Worm (Caenorhabditis elegans) whole organism, L3 larva: ENCODE results near the gene F41E6.7.

Source experiments
- R02D3.7 ChIP-seq: fragments of 150-350 bp; optimal IDR thresholded peaks from 2 replicates; lab custom pipeline; 2014; ENCODE audit warnings: missing biosample characterization, missing genetic modification characterization
- ZK546.5 ChIP-seq: sonication (generic microtip); optimal IDR thresholded peaks from 2 replicates; lab custom pipeline; 2017; ENCODE audit warnings: missing biosample characterization, missing genetic modification characterization
- ama-1 ChIP-seq: fragments of 150-350 bp; optimal IDR thresholded peaks from 2 replicates; lab custom pipeline; 2018
- ceh-16 ChIP-seq: sonication (generic microtip); optimal IDR thresholded peaks from 2 replicates; lab custom pipeline; 2017; ENCODE audit warnings: missing biosample characterization, missing genetic modification characterization
- ceh-28 ChIP-seq: fragments of 150-350 bp; optimal IDR thresholded peaks from 2 replicates; lab custom pipeline; 2014; ENCODE audit warnings: missing biosample characterization, missing genetic modification reagents, missing genetic modification characterization
- ceh-82 ChIP-seq: fragments of 150-350 bp; optimal IDR thresholded peaks from 2 replicates; lab custom pipeline; 2014; ENCODE audit warnings: missing biosample characterization, missing genetic modification characterization
- ceh-9 ChIP-seq: sonication (generic microtip); optimal IDR thresholded peaks from 2 replicates; lab custom pipeline; 2018; ENCODE audit warnings: missing biosample characterization, missing genetic modification characterization
- daf-12 ChIP-seq: fragments of 150-350 bp; optimal IDR thresholded peaks from 2 replicates; lab custom pipeline; 2014; ENCODE audit warnings: missing biosample characterization, missing genetic modification reagents, missing genetic modification characterization
- egl-5 ChIP-seq: fragments of 150-350 bp; optimal IDR thresholded peaks from 2 replicates; lab custom pipeline; 2017; ENCODE audit warnings: missing biosample characterization, missing genetic modification reagents, missing genetic modification characterization, inconsistent platforms
- elt-1 ChIP-seq: fragments of 150-350 bp; optimal IDR thresholded peaks from 2 replicates; lab custom pipeline; 2014; ENCODE audit warnings: missing biosample characterization, missing genetic modification characterization
- elt-2 ChIP-seq: sonication (generic microtip); optimal IDR thresholded peaks from 2 replicates; lab custom pipeline; 2016; ENCODE audit warnings: missing genetic modification reagents, mild to moderate bottlenecking, missing genetic modification characterization, missing compliant biosample characterization
- elt-3 ChIP-seq, 3 experiments: fragments of 150-350 bp in 1 of 3; sonication (generic microtip) in 2 of 3; optimal IDR thresholded peaks; 2 replicates in 2 of 3; 4 replicates in 1 of 3; lab custom pipeline; 2014 to 2017; ENCODE audit warnings: missing biosample characterization in 3 of 3, missing genetic modification characterization in 3 of 3
- eor-1 ChIP-seq, 2 experiments: fragments of 150-350 bp; optimal IDR thresholded peaks; 2 replicates each; lab custom pipeline; 2014 to 2018; ENCODE audit warnings: missing biosample characterization in 2 of 2, missing genetic modification characterization in 2 of 2
- fkh-2 ChIP-seq: fragments of 150-350 bp; optimal IDR thresholded peaks from 2 replicates; lab custom pipeline; 2014; ENCODE audit warnings: missing biosample characterization, missing genetic modification reagents, missing genetic modification characterization
- fos-1 ChIP-seq: fragments of 150-350 bp; optimal IDR thresholded peaks from 2 replicates; lab custom pipeline; 2014; ENCODE audit warnings: missing biosample characterization, missing genetic modification characterization
- hmg-11 ChIP-seq: sonication (generic microtip); optimal IDR thresholded peaks from 2 replicates; lab custom pipeline; 2016; ENCODE audit warnings: missing genetic modification characterization, missing compliant biosample characterization
- jun-1 ChIP-seq: fragments of 150-350 bp; optimal IDR thresholded peaks from 2 replicates; lab custom pipeline; 2014; ENCODE audit warnings: missing biosample characterization, missing genetic modification reagents, missing genetic modification characterization
- lin-15B ChIP-seq: fragments of 150-350 bp; optimal IDR thresholded peaks from 2 replicates; lab custom pipeline; 2014; ENCODE audit warnings: missing biosample characterization, missing genetic modification characterization
- lin-39 ChIP-seq: fragments of 150-350 bp; optimal IDR thresholded peaks from 2 replicates; lab custom pipeline; 2018; ENCODE audit warnings: missing biosample characterization, missing genetic modification reagents, missing genetic modification characterization
- lsy-12 ChIP-seq: sonication (generic microtip); optimal IDR thresholded peaks from 2 replicates; lab custom pipeline; 2016; ENCODE audit warnings: mild to moderate bottlenecking, missing genetic modification characterization, missing compliant biosample characterization
- mml-1 ChIP-seq: fragments of 150-350 bp; sonication (generic microtip); optimal IDR thresholded peaks from 3 replicates; lab custom pipeline; 2014; ENCODE audit warnings: missing biosample characterization, missing genetic modification characterization
- nfya-1 ChIP-seq: sonication (generic microtip); optimal IDR thresholded peaks from 2 replicates; lab custom pipeline; 2017; ENCODE audit warnings: missing genetic modification characterization, mild to moderate bottlenecking, missing compliant biosample characterization, antibody characterized with exemption, moderate library complexity; ENCODE audit not compliant: insufficient read depth
- nhr-11 ChIP-seq: fragments of 150-350 bp; optimal IDR thresholded peaks from 2 replicates; lab custom pipeline; 2014; ENCODE audit warnings: missing biosample characterization, missing genetic modification characterization
- nhr-12 ChIP-seq: fragments of 150-350 bp; optimal IDR thresholded peaks from 2 replicates; lab custom pipeline; 2014; ENCODE audit warnings: missing biosample characterization, missing genetic modification characterization
- nhr-23 ChIP-seq: fragments of 150-350 bp; optimal IDR thresholded peaks from 2 replicates; lab custom pipeline; 2014; ENCODE audit warnings: missing biosample characterization, missing genetic modification reagents, missing genetic modification characterization
- nhr-237 ChIP-seq: fragments of 150-350 bp; optimal IDR thresholded peaks from 2 replicates; lab custom pipeline; 2014; ENCODE audit warnings: missing biosample characterization, missing genetic modification characterization
- nhr-25 ChIP-seq: sonication (generic microtip); optimal IDR thresholded peaks from 2 replicates; lab custom pipeline; 2017; ENCODE audit warnings: missing biosample characterization, missing genetic modification characterization
- nhr-28 ChIP-seq: fragments of 150-350 bp; optimal IDR thresholded peaks from 2 replicates; lab custom pipeline; 2014; ENCODE audit warnings: missing biosample characterization, missing genetic modification characterization
- nhr-43 ChIP-seq: sonication (generic microtip); optimal IDR thresholded peaks from 2 replicates; lab custom pipeline; 2016; ENCODE audit warnings: mild to moderate bottlenecking, missing genetic modification characterization, missing compliant biosample characterization; ENCODE audit not compliant: poor library complexity, severe bottlenecking
- nhr-67 ChIP-seq: fragments of 150-350 bp; optimal IDR thresholded peaks from 2 replicates; lab custom pipeline; 2014; ENCODE audit warnings: missing biosample characterization, missing genetic modification characterization
- nhr-76 ChIP-seq: fragments of 150-350 bp; sonication (generic microtip); optimal IDR thresholded peaks from 5 replicates; lab custom pipeline; 2014; ENCODE audit warnings: missing biosample characterization, missing genetic modification characterization
- nhr-77 ChIP-seq: fragments of 150-350 bp; optimal IDR thresholded peaks from 2 replicates; lab custom pipeline; 2014; ENCODE audit warnings: missing biosample characterization, missing genetic modification characterization
- pha-4 ChIP-seq: fragments of 150-350 bp; optimal IDR thresholded peaks from 2 replicates; lab custom pipeline; 2014; ENCODE audit warnings: missing biosample characterization, missing genetic modification reagents, missing genetic modification characterization
- sea-2 ChIP-seq: fragments of 150-350 bp; sonication (generic microtip); optimal IDR thresholded peaks from 4 replicates; lab custom pipeline; 2014; ENCODE audit warnings: missing biosample characterization, missing genetic modification reagents, missing genetic modification characterization
- snpc-4 ChIP-seq: fragments of 150-350 bp; optimal IDR thresholded peaks from 2 replicates; lab custom pipeline; 2014; ENCODE audit warnings: missing biosample characterization, missing genetic modification characterization
- tbx-2 ChIP-seq: sonication (generic microtip); optimal IDR thresholded peaks from 2 replicates; lab custom pipeline; 2016; ENCODE audit warnings: mild to moderate bottlenecking, missing genetic modification characterization, missing compliant biosample characterization
- unc-39 ChIP-seq: sonication (generic microtip); optimal IDR thresholded peaks from 4 replicates; lab custom pipeline; 2017; ENCODE audit warnings: missing biosample characterization, missing genetic modification characterization
- unc-62 ChIP-seq: fragments of 150-350 bp; sonication (generic microtip); optimal IDR thresholded peaks from 4 replicates; lab custom pipeline; 2014; ENCODE audit warnings: missing biosample characterization, missing genetic modification reagents, missing genetic modification characterization
- zag-1 ChIP-seq: fragments of 150-350 bp; optimal IDR thresholded peaks from 2 replicates; lab custom pipeline; 2014; ENCODE audit warnings: missing biosample characterization, missing genetic modification characterization
- ztf-4 ChIP-seq: fragments of 150-350 bp; optimal IDR thresholded peaks from 2 replicates; lab custom pipeline; 2014; ENCODE audit warnings: missing biosample characterization, missing genetic modification characterization

The F41E6.7 gene

ce11 chrV:8569172-8569571 is 29.9 kb downstream of the F41E6.7 start:
- no peak for TF ChIP-seq unc-62 (GFP tag; lab: Kevin White, UChicago)
- no peak for TF ChIP-seq nhr-23 (tag; lab: Kevin White, UChicago)

ce11 chrV:8565075-8565474 is 34.0 kb downstream of the F41E6.7 start, which contains the start of gene F25G6.8:
Gene F25G6.8 (minus strand): TSS chrV:8565175.
- no peak for TF ChIP-seq nhr-43 (tag; lab: Kevin White, UChicago)
- TF ChIP-seq elt-1 (tag; lab: Kevin White, UChicago), result no peak
- no peak for TF ChIP-seq nhr-76 (tag; lab: Kevin White, UChicago)
- no peak for TF ChIP-seq ceh-9
- TF ChIP-seq nhr-25 (tag; lab: Kevin White, UChicago), result no peak
- TF ChIP-seq nhr-11 (tag; lab: Kevin White, UChicago), result no peak
- TF ChIP-seq ZK546.5, result no peak
- no peak for TF ChIP-seq ama-1 (lab: Kevin White, UChicago)
- no peak for TF ChIP-seq lin-15B (tag; lab: Kevin White, UChicago)
- TF ChIP-seq hmg-11 (tag; lab: Kevin White, UChicago), result no peak

ce11 chrV:8560916-8561315 is 38.2 kb downstream of the F41E6.7 start, which contains the start of gene acr-16:
Gene acr-16 (plus strand): TSS chrV:8561216.
- TF ChIP-seq R02D3.7 (no peak), nhr-237 (tag; lab: Kevin White, UChicago) (no peak), ztf-4 (tag; lab: Kevin White, UChicago) (no peak), ceh-28 (no peak), nhr-43 (tag; lab: Kevin White, UChicago) (no peak), nhr-67 (tag; lab: Kevin White, UChicago) (no peak), mml-1 (tag; lab: Kevin White, UChicago) (no peak), snpc-4 (no peak), ceh-82 (no peak)

ce11 chrV:8555955-8556354 is 43.1 kb downstream of the F41E6.7 start:
- TF ChIP-seq tbx-2, result no peak
- TF ChIP-seq ceh-82, result no peak
- TF ChIP-seq nhr-76 (tag; lab: Kevin White, UChicago), result no peak
- TF ChIP-seq zag-1, result no peak
- TF ChIP-seq unc-39 (tag; lab: Kevin White, UChicago), result no peak
- no peak for TF ChIP-seq ceh-28
- no peak for TF ChIP-seq nhr-12 (tag; lab: Kevin White, UChicago)
- TF ChIP-seq lsy-12, result no peak
- TF ChIP-seq ztf-4 (tag; lab: Kevin White, UChicago), result no peak
- TF ChIP-seq elt-1 (tag; lab: Kevin White, UChicago), result no peak
- TF ChIP-seq fkh-2 (tag; lab: Kevin White, UChicago), result no peak
- TF ChIP-seq elt-3 (tag; optimal IDR thresholded peaks at IDR 0.05; lab: Kevin White, UChicago), result no peak
- TF ChIP-seq nhr-11 (tag; lab: Kevin White, UChicago), result no peak
- no peak for TF ChIP-seq lin-15B (tag; lab: Kevin White, UChicago)
- TF ChIP-seq lin-39 (tag; lab: Kevin White, UChicago), result no peak
- no peak for TF ChIP-seq fos-1
- no peak for TF ChIP-seq nhr-28 (tag; lab: Kevin White, UChicago)
- TF ChIP-seq elt-2 (tag; lab: Kevin White, UChicago), result no peak
- no peak for TF ChIP-seq sea-2 (GFP tag; lab: Kevin White, UChicago)

- TF ChIP-seq ceh-16 (no peak), egl-5 (tag; lab: Kevin White, UChicago) (peak; percentile 97)
These were observed 46.6 kb downstream of the F41E6.7 start, which contains the start of gene acr-15 for ce11 chrV:8552460-8552859. Gene acr-15 (plus strand): TSS chrV:8552695.

ce11 chrV:8548989-8549388 is 50.1 kb downstream of the F41E6.7 start, which contains the start of gene stdh-4:
Gene stdh-4 (plus strand): TSS chrV:8549289.
- TF ChIP-seq ceh-28 (no peak), daf-12 (tag; lab: Kevin White, UChicago) (no peak), fos-1 (no peak), nhr-77 (tag; lab: Kevin White, UChicago) (no peak), jun-1 (no peak), pha-4 (tag; lab: Kevin White, UChicago) (no peak), nhr-76 (tag; lab: Kevin White, UChicago) (no peak), elt-1 (tag; lab: Kevin White, UChicago) (no peak), unc-62 (GFP tag; lab: Kevin White, UChicago) (no peak), eor-1 (tag; optimal IDR thresholded peaks at IDR 0.05; lab: Kevin White, UChicago) (no peak), nfya-1 (no peak), fkh-2 (tag; lab: Kevin White, UChicago) (no peak), ceh-9 (no peak), lsy-12 (no peak)
- TF ChIP-seq, all 47 proteins: peak for 0
